Worm (Caenorhabditis elegans) whole organism, midembryonic: ENCODE measurements around the gene rpn-1.

Source experiments
- T22C8.4 ChIP-seq: fragments of 200-800 bp; sonication (Bioruptor generic); IDR thresholded peaks from 2 replicates; pipeline ENCODE4 v1.3.6; 2022; ENCODE audit warnings: missing genetic modification characterization, missing compliant biosample characterization
- cog-1 ChIP-seq: sonication (generic microtip); optimal IDR thresholded peaks from 2 replicates; lab custom pipeline; 2016; ENCODE audit warnings: missing genetic modification characterization, missing compliant biosample characterization
- flt-1 ChIP-seq: fragments of 200-800 bp; sonication (Bioruptor generic); IDR thresholded peaks from 2 replicates; pipeline ENCODE4 v1.3.6; 2022; ENCODE audit warnings: missing genetic modification characterization, missing compliant biosample characterization
- med-1 ChIP-seq: sonication (generic microtip); optimal IDR thresholded peaks from 2 replicates; lab custom pipeline; 2017; ENCODE audit warnings: missing genetic modification characterization, mild to moderate bottlenecking, missing compliant biosample characterization, antibody characterized with exemption, missing genetic modification reagents; ENCODE audit not compliant: insufficient read depth
- ref-1 ChIP-seq: fragments of 200-800 bp; sonication (Bioruptor generic); conservative IDR thresholded peaks from 2 replicates; pipeline ENCODE4 v1.3.6; 2022; ENCODE audit warnings: missing genetic modification reagents, missing genetic modification characterization, missing compliant biosample characterization
- tab-1 ChIP-seq: fragments of 200-800 bp; sonication (Bioruptor generic); IDR thresholded peaks from 2 replicates; pipeline ENCODE4 v1.3.6; 2022; ENCODE audit warnings: missing genetic modification characterization, missing compliant biosample characterization
- ztf-23 ChIP-seq: fragments of 200-800 bp; sonication (Bioruptor generic); IDR thresholded peaks from 2 replicates; pipeline ENCODE4 v1.3.6; 2022; ENCODE audit warnings: missing genetic modification reagents, missing genetic modification characterization, missing compliant biosample characterization
- ztf-29 ChIP-seq: fragments of 200-800 bp; sonication (Bioruptor generic); IDR thresholded peaks from 2 replicates; pipeline ENCODE4 v1.3.6; 2022; ENCODE audit warnings: missing genetic modification reagents, missing genetic modification characterization, missing compliant biosample characterization

DNA sequence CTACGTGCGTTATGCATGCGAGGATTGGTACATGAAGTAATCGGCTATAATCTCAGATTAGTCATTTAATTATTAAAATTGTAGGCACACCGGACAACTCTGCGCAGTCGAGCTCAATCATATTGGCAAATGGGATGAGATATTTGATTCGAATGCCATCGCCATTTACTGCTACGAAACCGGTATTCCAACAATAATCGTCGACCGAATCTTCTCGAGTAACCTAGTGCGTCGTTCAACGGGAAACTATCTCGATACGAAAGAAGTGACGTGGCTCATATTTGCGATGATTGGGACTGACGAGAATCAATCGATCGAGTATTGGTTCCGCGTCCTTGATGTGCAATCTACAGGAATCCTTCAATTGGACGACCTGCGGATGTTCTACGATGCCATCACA is 5.1 kb downstream of the rpn-1 start:
- TF ChIP-seq tab-1 (GFP tag; lab: Robert Waterston, UW) (no peak), T22C8.4 (GFP tag; lab: Robert Waterston, UW) (no peak), ztf-29 (GFP tag; lab: Robert Waterston, UW) (no peak), med-1 (GFP tag; lab: Kevin White, UChicago) (no peak), cog-1 (no peak), flt-1 (no peak), ztf-23 (no peak), ref-1 (GFP tag; lab: Robert Waterston, UW) (no peak)
